Worm (Caenorhabditis elegans) whole organism, L3 larva: Measurements from ENCODE around the gene tatn-1.
A peak's percentile ranks its signal among the peaks of the same experiment; 100 is the strongest.

Experiments
- R02D3.7 ChIP-seq: fragments of 150-350 bp; optimal IDR thresholded peaks from 2 replicates; lab custom pipeline; 2014; ENCODE audit warnings: missing biosample characterization, missing genetic modification characterization
- ZK546.5 ChIP-seq: sonication (generic microtip); optimal IDR thresholded peaks from 2 replicates; lab custom pipeline; 2017; ENCODE audit warnings: missing biosample characterization, missing genetic modification characterization
- aly-2 ChIP-seq: fragments of 150-350 bp; optimal IDR thresholded peaks from 2 replicates; lab custom pipeline; 2014; ENCODE audit warnings: missing biosample characterization, missing genetic modification characterization
- ceh-16 ChIP-seq: sonication (generic microtip); optimal IDR thresholded peaks from 2 replicates; lab custom pipeline; 2017; ENCODE audit warnings: missing biosample characterization, missing genetic modification characterization
- ceh-28 ChIP-seq: fragments of 150-350 bp; optimal IDR thresholded peaks from 2 replicates; lab custom pipeline; 2014; ENCODE audit warnings: missing biosample characterization, missing genetic modification reagents, missing genetic modification characterization
- ceh-82 ChIP-seq: fragments of 150-350 bp; optimal IDR thresholded peaks from 2 replicates; lab custom pipeline; 2014; ENCODE audit warnings: missing biosample characterization, missing genetic modification characterization
- ceh-9 ChIP-seq: sonication (generic microtip); optimal IDR thresholded peaks from 2 replicates; lab custom pipeline; 2018; ENCODE audit warnings: missing biosample characterization, missing genetic modification characterization
- daf-12 ChIP-seq: fragments of 150-350 bp; optimal IDR thresholded peaks from 2 replicates; lab custom pipeline; 2014; ENCODE audit warnings: missing biosample characterization, missing genetic modification reagents, missing genetic modification characterization
- egl-27 ChIP-seq: sonication (generic microtip); optimal IDR thresholded peaks from 4 replicates; lab custom pipeline; 2017; ENCODE audit warnings: missing biosample characterization, missing genetic modification reagents, missing genetic modification characterization
- egl-5 ChIP-seq: fragments of 150-350 bp; optimal IDR thresholded peaks from 2 replicates; lab custom pipeline; 2017; ENCODE audit warnings: missing biosample characterization, missing genetic modification reagents, missing genetic modification characterization, inconsistent platforms
- elt-1 ChIP-seq: fragments of 150-350 bp; optimal IDR thresholded peaks from 2 replicates; lab custom pipeline; 2014; ENCODE audit warnings: missing biosample characterization, missing genetic modification characterization
- elt-2 ChIP-seq: sonication (generic microtip); optimal IDR thresholded peaks from 2 replicates; lab custom pipeline; 2016; ENCODE audit warnings: missing genetic modification reagents, mild to moderate bottlenecking, missing genetic modification characterization, missing compliant biosample characterization
- elt-3 ChIP-seq, 3 experiments: fragments of 150-350 bp in 1 of 3; sonication (generic microtip) in 2 of 3; optimal IDR thresholded peaks; 2 replicates in 2 of 3; 4 replicates in 1 of 3; lab custom pipeline; 2014 to 2017; ENCODE audit warnings: missing biosample characterization in 3 of 3, missing genetic modification characterization in 3 of 3
- eor-1 ChIP-seq, 2 experiments: fragments of 150-350 bp; optimal IDR thresholded peaks; 2 replicates each; lab custom pipeline; 2014 to 2018; ENCODE audit warnings: missing biosample characterization in 2 of 2, missing genetic modification characterization in 2 of 2
- fkh-10 ChIP-seq: sonication (generic microtip); optimal IDR thresholded peaks from 2 replicates; lab custom pipeline; 2017; ENCODE audit warnings: missing biosample characterization, missing genetic modification reagents, missing genetic modification characterization
- fkh-2 ChIP-seq: fragments of 150-350 bp; optimal IDR thresholded peaks from 2 replicates; lab custom pipeline; 2014; ENCODE audit warnings: missing biosample characterization, missing genetic modification reagents, missing genetic modification characterization
- fos-1 ChIP-seq: fragments of 150-350 bp; optimal IDR thresholded peaks from 2 replicates; lab custom pipeline; 2014; ENCODE audit warnings: missing biosample characterization, missing genetic modification characterization
- hmg-11 ChIP-seq: sonication (generic microtip); optimal IDR thresholded peaks from 2 replicates; lab custom pipeline; 2016; ENCODE audit warnings: missing genetic modification characterization, missing compliant biosample characterization
- jun-1 ChIP-seq: fragments of 150-350 bp; optimal IDR thresholded peaks from 2 replicates; lab custom pipeline; 2014; ENCODE audit warnings: missing biosample characterization, missing genetic modification reagents, missing genetic modification characterization
- lin-39 ChIP-seq: fragments of 150-350 bp; optimal IDR thresholded peaks from 2 replicates; lab custom pipeline; 2018; ENCODE audit warnings: missing biosample characterization, missing genetic modification reagents, missing genetic modification characterization
- lsy-12 ChIP-seq: sonication (generic microtip); optimal IDR thresholded peaks from 2 replicates; lab custom pipeline; 2016; ENCODE audit warnings: mild to moderate bottlenecking, missing genetic modification characterization, missing compliant biosample characterization
- mdl-1 ChIP-seq: fragments of 150-350 bp; optimal IDR thresholded peaks from 2 replicates; lab custom pipeline; 2014; ENCODE audit warnings: missing biosample characterization, missing genetic modification characterization
- mml-1 ChIP-seq: fragments of 150-350 bp; sonication (generic microtip); optimal IDR thresholded peaks from 3 replicates; lab custom pipeline; 2014; ENCODE audit warnings: missing biosample characterization, missing genetic modification characterization
- nfya-1 ChIP-seq: sonication (generic microtip); optimal IDR thresholded peaks from 2 replicates; lab custom pipeline; 2017; ENCODE audit warnings: missing genetic modification characterization, mild to moderate bottlenecking, missing compliant biosample characterization, antibody characterized with exemption, moderate library complexity; ENCODE audit not compliant: insufficient read depth
- nhr-11 ChIP-seq: fragments of 150-350 bp; optimal IDR thresholded peaks from 2 replicates; lab custom pipeline; 2014; ENCODE audit warnings: missing biosample characterization, missing genetic modification characterization
- nhr-12 ChIP-seq: fragments of 150-350 bp; optimal IDR thresholded peaks from 2 replicates; lab custom pipeline; 2014; ENCODE audit warnings: missing biosample characterization, missing genetic modification characterization
- nhr-23 ChIP-seq: fragments of 150-350 bp; optimal IDR thresholded peaks from 2 replicates; lab custom pipeline; 2014; ENCODE audit warnings: missing biosample characterization, missing genetic modification reagents, missing genetic modification characterization
- nhr-237 ChIP-seq: fragments of 150-350 bp; optimal IDR thresholded peaks from 2 replicates; lab custom pipeline; 2014; ENCODE audit warnings: missing biosample characterization, missing genetic modification characterization
- nhr-25 ChIP-seq: sonication (generic microtip); optimal IDR thresholded peaks from 2 replicates; lab custom pipeline; 2017; ENCODE audit warnings: missing biosample characterization, missing genetic modification characterization
- nhr-28 ChIP-seq: fragments of 150-350 bp; optimal IDR thresholded peaks from 2 replicates; lab custom pipeline; 2014; ENCODE audit warnings: missing biosample characterization, missing genetic modification characterization
- nhr-43 ChIP-seq: sonication (generic microtip); optimal IDR thresholded peaks from 2 replicates; lab custom pipeline; 2016; ENCODE audit warnings: mild to moderate bottlenecking, missing genetic modification characterization, missing compliant biosample characterization; ENCODE audit not compliant: poor library complexity, severe bottlenecking
- nhr-67 ChIP-seq: fragments of 150-350 bp; optimal IDR thresholded peaks from 2 replicates; lab custom pipeline; 2014; ENCODE audit warnings: missing biosample characterization, missing genetic modification characterization
- nhr-76 ChIP-seq: fragments of 150-350 bp; sonication (generic microtip); optimal IDR thresholded peaks from 5 replicates; lab custom pipeline; 2014; ENCODE audit warnings: missing biosample characterization, missing genetic modification characterization
- nhr-77 ChIP-seq: fragments of 150-350 bp; optimal IDR thresholded peaks from 2 replicates; lab custom pipeline; 2014; ENCODE audit warnings: missing biosample characterization, missing genetic modification characterization
- pha-4 ChIP-seq: fragments of 150-350 bp; optimal IDR thresholded peaks from 2 replicates; lab custom pipeline; 2014; ENCODE audit warnings: missing biosample characterization, missing genetic modification reagents, missing genetic modification characterization
- pqm-1 ChIP-seq: fragments of 150-350 bp; optimal IDR thresholded peaks from 2 replicates; lab custom pipeline; 2017; ENCODE audit warnings: missing biosample characterization, missing genetic modification characterization, inconsistent platforms
- sea-2 ChIP-seq: fragments of 150-350 bp; sonication (generic microtip); optimal IDR thresholded peaks from 4 replicates; lab custom pipeline; 2014; ENCODE audit warnings: missing biosample characterization, missing genetic modification reagents, missing genetic modification characterization
- skn-1 ChIP-seq: fragments of 150-350 bp; optimal IDR thresholded peaks from 2 replicates; lab custom pipeline; 2014; ENCODE audit warnings: missing biosample characterization, missing genetic modification characterization
- unc-39 ChIP-seq: sonication (generic microtip); optimal IDR thresholded peaks from 4 replicates; lab custom pipeline; 2017; ENCODE audit warnings: missing biosample characterization, missing genetic modification characterization
- unc-62 ChIP-seq: fragments of 150-350 bp; sonication (generic microtip); optimal IDR thresholded peaks from 4 replicates; lab custom pipeline; 2014; ENCODE audit warnings: missing biosample characterization, missing genetic modification reagents, missing genetic modification characterization
- zag-1 ChIP-seq: fragments of 150-350 bp; optimal IDR thresholded peaks from 2 replicates; lab custom pipeline; 2014; ENCODE audit warnings: missing biosample characterization, missing genetic modification characterization
- ztf-11 ChIP-seq: fragments of 150-350 bp; optimal IDR thresholded peaks from 2 replicates; lab custom pipeline; 2014; ENCODE audit warnings: missing biosample characterization, missing genetic modification characterization
- ztf-4 ChIP-seq: fragments of 150-350 bp; optimal IDR thresholded peaks from 2 replicates; lab custom pipeline; 2014; ENCODE audit warnings: missing biosample characterization, missing genetic modification characterization

The tatn-1 gene

ce11 chrX:14776312-14776711 is 14.5 kb upstream of the tatn-1 start:
- TF ChIP-seq ceh-28 (tag; lab: Kevin White, UChicago): no peak
- TF ChIP-seq nhr-12 (tag; lab: Kevin White, UChicago): no peak
- TF ChIP-seq nfya-1 (tag; lab: Kevin White, UChicago): peak; percentile 90
- TF ChIP-seq eor-1 (tag; optimal IDR thresholded peaks at IDR 0.05; lab: Kevin White, UChicago): no peak
- no peak for TF ChIP-seq nhr-237
- TF ChIP-seq ceh-82 (tag; lab: Kevin White, UChicago): no peak
- TF ChIP-seq fkh-10 (GFP tag; lab: Kevin White, UChicago): no peak
- no peak for TF ChIP-seq egl-27 (tag; lab: Kevin White, UChicago)
- no peak for TF ChIP-seq skn-1

DNA sequence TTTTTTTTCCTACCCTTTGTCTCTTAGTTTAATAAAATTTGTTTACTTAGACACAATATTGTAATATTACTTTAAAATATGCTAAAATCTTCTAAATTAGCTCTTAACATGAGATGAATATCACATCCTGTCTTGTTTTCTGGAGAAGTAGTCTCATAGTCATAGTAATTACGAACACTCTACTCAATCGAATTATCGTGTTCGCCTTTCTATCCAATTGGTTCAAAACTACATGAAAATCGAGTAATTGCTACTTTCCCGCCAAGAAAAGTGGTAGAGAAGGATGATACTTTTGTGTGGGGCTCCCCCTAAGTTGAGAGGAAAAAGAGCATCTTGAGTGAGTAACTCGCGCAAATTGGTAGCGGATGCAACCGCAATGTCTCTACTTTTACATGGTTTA is 12.7 kb upstream of the tatn-1 start:
- no peak for TF ChIP-seq elt-1 (tag; lab: Kevin White, UChicago)

DNA sequence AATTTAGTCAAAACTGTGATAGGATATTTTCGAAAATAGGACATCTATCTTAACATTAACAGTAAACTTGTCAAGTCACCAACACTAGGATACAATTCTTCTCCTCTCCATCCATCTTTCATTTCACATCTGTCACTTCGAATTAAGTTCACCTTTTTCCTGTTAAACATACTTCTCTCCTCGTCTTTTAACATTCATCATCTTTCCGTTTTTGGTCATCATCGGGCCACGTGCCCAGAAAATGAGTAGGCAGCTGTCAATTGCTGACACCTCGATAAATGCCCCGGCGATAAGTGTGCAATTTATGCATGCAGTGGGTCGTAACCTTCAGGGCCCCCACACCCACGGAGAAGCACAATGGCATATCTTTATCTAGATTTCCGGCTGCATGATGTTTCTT is 10.6 kb upstream of the tatn-1 start:
- no peak for TF ChIP-seq fos-1 (tag; lab: Kevin White, UChicago)
- TF ChIP-seq egl-27 (tag; lab: Kevin White, UChicago): no peak
- no peak for TF ChIP-seq eor-1 (tag; optimal IDR thresholded peaks at IDR 0.05; lab: Kevin White, UChicago)
- no peak for TF ChIP-seq mml-1 (tag; lab: Kevin White, UChicago)
- peak; percentile 55 for TF ChIP-seq nhr-23 (tag; lab: Kevin White, UChicago)
- TF ChIP-seq nhr-43 (tag; lab: Kevin White, UChicago): peak; percentile 35
- TF ChIP-seq pqm-1 (tag; lab: Kevin White, UChicago): no peak
- TF ChIP-seq nhr-76 (tag; lab: Kevin White, UChicago): no peak
- TF ChIP-seq ZK546.5 (tag; lab: Kevin White, UChicago): no peak
- TF ChIP-seq nhr-25 (tag; lab: Kevin White, UChicago): no peak
- TF ChIP-seq ztf-4: no peak
- no peak for TF ChIP-seq lin-39 (tag; lab: Kevin White, UChicago)
- TF ChIP-seq unc-39 (tag; lab: Kevin White, UChicago): no peak
- no peak for TF ChIP-seq nfya-1 (tag; lab: Kevin White, UChicago)
- TF ChIP-seq lsy-12: no peak
- TF ChIP-seq, all 47 proteins: peak for 2

DNA sequence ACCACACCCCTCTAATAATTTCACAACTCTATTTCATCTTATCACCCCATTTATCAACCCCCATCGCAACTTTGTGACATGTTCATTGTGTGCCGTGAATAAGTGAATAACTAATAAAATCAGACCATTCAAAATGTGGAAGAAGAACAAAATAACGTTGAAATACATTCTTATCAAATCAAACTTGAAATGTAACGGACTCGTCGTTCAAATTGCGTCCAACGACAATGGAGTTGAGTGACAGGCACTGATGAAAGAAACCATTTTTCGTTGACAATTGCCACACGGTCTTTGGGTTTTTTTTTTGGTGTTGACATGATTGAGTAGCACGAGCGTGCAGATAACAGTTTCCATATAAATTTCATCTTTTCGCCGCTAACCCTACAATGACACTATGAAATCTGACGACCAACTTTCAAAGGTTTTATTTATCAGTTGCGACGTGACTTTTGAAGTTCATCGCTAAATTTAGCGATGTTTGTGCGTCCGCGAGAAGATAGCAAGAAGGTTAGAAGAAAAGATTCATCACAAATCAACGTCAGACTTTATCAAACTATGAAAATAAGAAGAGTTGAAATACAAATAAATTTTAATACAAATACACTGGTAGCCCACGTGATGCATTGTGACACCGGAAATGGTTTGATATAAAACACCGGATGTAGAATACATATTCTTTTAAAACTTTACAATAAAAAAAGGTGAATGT is 7.2 kb upstream of the tatn-1 start:
- TF ChIP-seq nhr-11 (tag; lab: Kevin White, UChicago) (no peak), R02D3.7 (tag; lab: Kevin White, UChicago) (no peak), ztf-4 (no peak), ceh-9 (tag; lab: Kevin White, UChicago) (no peak), mml-1 (tag; lab: Kevin White, UChicago) (no peak), mdl-1 (tag; lab: Kevin White, UChicago) (peak; percentile 40), elt-2 (tag; lab: Kevin White, UChicago) (peak; percentile 91), sea-2 (no peak), hmg-11 (tag; lab: Kevin White, UChicago) (no peak), skn-1 (no peak), nhr-25 (tag; lab: Kevin White, UChicago) (no peak), pha-4 (tag; lab: Kevin White, UChicago) (no peak), zag-1 (no peak), egl-5 (tag; lab: Kevin White, UChicago) (no peak), unc-62 (no peak), eor-1 (tag; optimal IDR thresholded peaks at IDR 0.05; lab: Kevin White, UChicago) (no peak), lsy-12 (no peak), nhr-23 (tag; lab: Kevin White, UChicago) (no peak), nhr-28 (no peak), ceh-16 (tag; lab: Kevin White, UChicago) (no peak), elt-3 (tag; optimal IDR thresholded peaks at IDR 0.05; lab: Kevin White, UChicago) (no peak), aly-2 (tag; lab: Kevin White, UChicago) (no peak), unc-39 (tag; lab: Kevin White, UChicago) (no peak), ztf-11 (tag; lab: Kevin White, UChicago) (no peak), ZK546.5 (tag; lab: Kevin White, UChicago) (no peak), jun-1 (tag; lab: Kevin White, UChicago) (peak; percentile 23), nhr-77 (tag; lab: Kevin White, UChicago) (no peak), pqm-1 (tag; lab: Kevin White, UChicago) (peak; percentile 48), elt-1 (tag; lab: Kevin White, UChicago) (no peak), daf-12 (tag; lab: Kevin White, UChicago) (no peak), nhr-12 (tag; lab: Kevin White, UChicago) (no peak), ceh-82 (tag; lab: Kevin White, UChicago) (no peak), fkh-2 (tag; lab: Kevin White, UChicago) (no peak), ceh-28 (tag; lab: Kevin White, UChicago) (no peak), nhr-67 (tag; lab: Kevin White, UChicago) (no peak)
- TF ChIP-seq, all 47 proteins: peak for 4
